Worm (Caenorhabditis elegans): Measurements from ENCODE around the gene srv-10.

The srv-10 gene

ce11 chrV:13411225-13411991 is 12.3 kb upstream of the srv-10 start:
- TF ChIP-seq vab-15 (tag; optimal IDR thresholded peaks at IDR 0.05) (no peak), elt-3 (tag; optimal IDR thresholded peaks at IDR 0.05) (no peak), fkh-10 (GFP tag; optimal IDR thresholded peaks at IDR 0.05) (no peak), efl-1 (optimal IDR thresholded peaks at IDR 0.05) (no peak), efl-1 (GFP tag; optimal IDR thresholded peaks at IDR 0.05 in 1 of 2) (no peak), fkh-4 (tag; optimal IDR thresholded peaks at IDR 0.05; ENCODE audit: borderline replicate concordance) (no peak), aha-1 (tag; optimal IDR thresholded peaks at IDR 0.05) (no peak), Y116A8C.19 (tag; optimal IDR thresholded peaks at IDR 0.05; ENCODE audit: borderline replicate concordance) (no peak), grh-1 (GFP tag; IDR thresholded peaks at IDR 0.05) (no peak), lin-13 (GFP tag; optimal IDR thresholded peaks at IDR 0.05) (no peak), rnt-1 (tag; optimal IDR thresholded peaks at IDR 0.05) (no peak), hpl-2 (GFP tag; optimal IDR thresholded peaks at IDR 0.05) (no peak), skn-1 (tag; optimal IDR thresholded peaks at IDR 0.05) (no peak), tbx-2 (tag; optimal IDR thresholded peaks at IDR 0.05) (no peak), dsc-1 (tag; optimal IDR thresholded peaks at IDR 0.05) (no peak)

- TF ChIP-seq jun-1 (tag; optimal IDR thresholded peaks at IDR 0.05) (peak; percentile 15), ztf-4 (tag; optimal IDR thresholded peaks at IDR 0.05) (peak; percentile 70), egl-27 (tag; optimal IDR thresholded peaks at IDR 0.05) (no peak)
These were observed 11.8 kb upstream of the srv-10 start for ce11 chrV:13411992-13412298.

DNA sequence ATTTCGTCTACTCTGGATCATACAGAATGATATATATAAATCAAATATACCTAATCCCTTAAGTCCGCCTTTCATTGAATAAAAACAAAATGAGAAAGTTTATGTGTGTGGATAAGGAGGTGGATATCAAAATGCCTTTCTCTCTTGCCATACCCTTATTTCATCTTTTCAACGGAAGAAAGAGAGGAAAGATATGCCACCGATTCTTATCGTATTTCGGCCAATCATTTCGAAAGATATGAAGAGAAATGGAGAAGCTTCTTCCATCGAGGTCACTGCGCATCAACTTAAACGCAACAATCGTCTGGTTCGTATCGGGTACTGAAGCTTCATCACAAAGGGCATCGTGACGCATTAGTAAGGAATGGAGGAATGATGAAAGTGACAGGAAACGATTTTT is 10.4 kb upstream of the srv-10 start:
- no peak for TF ChIP-seq ztf-11 (tag; optimal IDR thresholded peaks at IDR 0.05)
- no peak for TF ChIP-seq vab-15 (tag; optimal IDR thresholded peaks at IDR 0.05)
- peak; percentile 83 for TF ChIP-seq blmp-1 (tag; optimal IDR thresholded peaks at IDR 0.05)
- TF ChIP-seq elt-3 (tag; optimal IDR thresholded peaks at IDR 0.05) = peak in 2 of 6 experiments; percentile 11 to 42
- no peak for TF ChIP-seq nhr-237 (tag; optimal IDR thresholded peaks at IDR 0.05)
- no peak for TF ChIP-seq efl-3 (GFP tag; optimal IDR thresholded peaks at IDR 0.05)
- no peak for TF ChIP-seq irx-1 (tag; optimal IDR thresholded peaks at IDR 0.05)
- no peak for TF ChIP-seq ceh-88 (GFP tag; IDR thresholded peaks at IDR 0.05)
- no peak for TF ChIP-seq zip-4 (GFP tag; optimal IDR thresholded peaks at IDR 0.05)
- TF ChIP-seq snu-23 (GFP tag; optimal IDR thresholded peaks at IDR 0.05) = no peak
- no peak for TF ChIP-seq sptf-1 (tag; optimal IDR thresholded peaks at IDR 0.05)
- TF ChIP-seq ztf-4 (tag; optimal IDR thresholded peaks at IDR 0.05) = peak; percentile 19
- peak; percentile 21 for TF ChIP-seq mep-1 (tag; optimal IDR thresholded peaks at IDR 0.05)
- TF ChIP-seq nhr-76 (tag; optimal IDR thresholded peaks at IDR 0.05) = no peak
- TF ChIP-seq nhr-84 (tag; optimal IDR thresholded peaks at IDR 0.05) = no peak
- no peak for TF ChIP-seq unc-30 (tag; optimal IDR thresholded peaks at IDR 0.05)
- no peak for TF ChIP-seq Y116A8C.19 (tag; optimal IDR thresholded peaks at IDR 0.05; ENCODE audit: borderline replicate concordance)
- TF ChIP-seq ets-5 (GFP tag; IDR thresholded peaks at IDR 0.05) = no peak
- no peak for TF ChIP-seq egl-27 (tag; optimal IDR thresholded peaks at IDR 0.05)
- no peak for TF ChIP-seq ama-1 (optimal IDR thresholded peaks at IDR 0.05)
- TF ChIP-seq unc-86 (tag; optimal IDR thresholded peaks at IDR 0.05) = no peak
- TF ChIP-seq ces-1 (GFP tag; optimal IDR thresholded peaks at IDR 0.05) = no peak
- TF ChIP-seq lir-3 (tag; optimal IDR thresholded peaks at IDR 0.05; ENCODE audit: poor library complexity) = no peak
- TF ChIP-seq ceh-90 (tag; optimal IDR thresholded peaks at IDR 0.05) = no peak
- no peak for TF ChIP-seq fkh-4 (tag; optimal IDR thresholded peaks at IDR 0.05; ENCODE audit: borderline replicate concordance)
- TF ChIP-seq C16A3.4 (tag; optimal IDR thresholded peaks at IDR 0.05) = no peak
- no peak for TF ChIP-seq nhr-11 (tag; optimal IDR thresholded peaks at IDR 0.05)
- no peak for TF ChIP-seq nhr-71 (tag; optimal IDR thresholded peaks at IDR 0.05)
- no peak for TF ChIP-seq nhr-12 (tag; optimal IDR thresholded peaks at IDR 0.05)
- TF ChIP-seq mef-2 (tag; optimal IDR thresholded peaks at IDR 0.05) = no peak

Data from whole organism, L1 larva.